Worm (Caenorhabditis elegans) whole organism, mixed stage, embryonic: ENCODE results near the gene spig-4.
"Not testable (repeated sequence)": the region's sequence is repeated elsewhere in the genome, so short reads cannot be mapped to it uniquely, and the experiment has no call there.

ENCODE experiments used
- M03D4.4 ChIP-seq: sonication (generic microtip); optimal IDR thresholded peaks from 2 replicates; lab custom pipeline; 2017; ENCODE audit warnings: mild to moderate bottlenecking, missing genetic modification characterization, missing compliant biosample characterization
- blmp-1 ChIP-seq: fragments of 150-350 bp; optimal IDR thresholded peaks from 2 replicates; lab custom pipeline; 2014; ENCODE audit warnings: missing biosample characterization, missing genetic modification characterization
- ces-1 ChIP-seq: fragments of 150-350 bp; optimal IDR thresholded peaks from 2 replicates; lab custom pipeline; 2014; ENCODE audit warnings: missing biosample characterization, missing genetic modification reagents, missing genetic modification characterization
- lin-13 ChIP-seq: fragments of 150-350 bp; optimal IDR thresholded peaks from 2 replicates; lab custom pipeline; 2014; ENCODE audit warnings: missing biosample characterization, missing genetic modification characterization
- lsy-2 ChIP-seq: fragments of 150-350 bp; optimal IDR thresholded peaks from 2 replicates; lab custom pipeline; 2014; ENCODE audit warnings: missing biosample characterization, missing genetic modification characterization
- mep-1 ChIP-seq: fragments of 150-350 bp; optimal IDR thresholded peaks from 2 replicates; lab custom pipeline; 2017; ENCODE audit warnings: missing biosample characterization, missing genetic modification reagents, missing genetic modification characterization, inconsistent platforms
- nhr-12 ChIP-seq: fragments of 150-350 bp; optimal IDR thresholded peaks from 2 replicates; lab custom pipeline; 2014; ENCODE audit warnings: missing biosample characterization, missing genetic modification characterization
- nhr-2 ChIP-seq: fragments of 150-350 bp; optimal IDR thresholded peaks from 2 replicates; lab custom pipeline; 2014; ENCODE audit warnings: missing biosample characterization, missing genetic modification characterization
- snpc-4 ChIP-seq: fragments of 150-350 bp; optimal IDR thresholded peaks from 2 replicates; lab custom pipeline; 2014; ENCODE audit warnings: missing biosample characterization, missing genetic modification characterization
- sptf-1 ChIP-seq: sonication (generic microtip); optimal IDR thresholded peaks from 2 replicates; lab custom pipeline; 2017; ENCODE audit warnings: mild to moderate bottlenecking, missing genetic modification characterization, moderate library complexity, missing compliant biosample characterization
- unc-39 ChIP-seq: fragments of 150-350 bp; optimal IDR thresholded peaks from 2 replicates; lab custom pipeline; 2014; ENCODE audit warnings: missing biosample characterization, missing genetic modification characterization
- unc-62 ChIP-seq: fragments of 150-350 bp; optimal IDR thresholded peaks from 2 replicates; lab custom pipeline; 2014; ENCODE audit warnings: missing biosample characterization, missing genetic modification reagents, missing genetic modification characterization
- ztf-11 ChIP-seq: fragments of 150-350 bp; optimal IDR thresholded peaks from 2 replicates; lab custom pipeline; 2014; ENCODE audit warnings: missing biosample characterization, missing genetic modification characterization

- not testable (repeated sequence) for TF ChIP-seq lin-13 (tag; lab: Kevin White, UChicago); unc-62; lsy-2 (tag; lab: Kevin White, UChicago); blmp-1; snpc-4 (tag; lab: Kevin White, UChicago); mep-1 (tag; lab: Kevin White, UChicago); nhr-2; ztf-11 (tag; lab: Kevin White, UChicago); M03D4.4; ces-1 (GFP tag; lab: Kevin White, UChicago); nhr-12; unc-39; sptf-1 (tag; lab: Kevin White, UChicago)
Observed at ce11 chrV:14309632-14310031, 3.0 kb upstream of the spig-4 start, which contains the start of gene F14D7.14.
